Worm (Caenorhabditis elegans) whole organism, late embryonic: Measurements from ENCODE around the gene ZK892.5.
A peak's percentile ranks its signal among the peaks of the same experiment; 100 is the strongest.

Source experiments
- C38D4.7 ChIP-seq: fragments of 200-800 bp; sonication (Bioruptor generic); optimal IDR thresholded peaks from 2 replicates; lab custom pipeline; 2018; ENCODE audit warnings: mild to moderate bottlenecking, missing genetic modification characterization, moderate library complexity, missing compliant biosample characterization
- F13H6.1 ChIP-seq: sonication (generic microtip); optimal IDR thresholded peaks from 2 replicates; lab custom pipeline; 2016; ENCODE audit warnings: missing genetic modification characterization, missing compliant biosample characterization
- K02D7.2 ChIP-seq: sonication (generic microtip); optimal IDR thresholded peaks from 2 replicates; lab custom pipeline; 2017; ENCODE audit warnings: mild to moderate bottlenecking, missing genetic modification characterization, missing compliant biosample characterization
- T23F11.4 ChIP-seq: fragments of 200-800 bp; sonication (Bioruptor generic); optimal IDR thresholded peaks from 2 replicates; lab custom pipeline; 2018; ENCODE audit warnings: mild to moderate bottlenecking, missing genetic modification characterization, missing compliant biosample characterization
- ahr-1 ChIP-seq: sonication (generic microtip); optimal IDR thresholded peaks from 2 replicates; lab custom pipeline; 2016; ENCODE audit warnings: missing genetic modification characterization, missing compliant biosample characterization
- ama-1 ChIP-seq: fragments of 150-350 bp; optimal IDR thresholded peaks from 2 replicates; lab custom pipeline; 2014
- ceh-14 ChIP-seq: sonication (generic microtip); optimal IDR thresholded peaks from 2 replicates; lab custom pipeline; 2016; ENCODE audit warnings: missing genotype, missing genetic modification characterization, missing compliant biosample characterization
- ceh-18 ChIP-seq: sonication (generic microtip); optimal IDR thresholded peaks from 2 replicates; lab custom pipeline; 2016; ENCODE audit warnings: missing genetic modification characterization, missing compliant biosample characterization
- ceh-19 ChIP-seq: fragments of 200-800 bp; sonication (Bioruptor generic); optimal IDR thresholded peaks from 2 replicates; lab custom pipeline; 2018; ENCODE audit warnings: mild to moderate bottlenecking, missing genetic modification characterization, missing compliant biosample characterization
- ceh-24 ChIP-seq: sonication (generic microtip); optimal IDR thresholded peaks from 2 replicates; lab custom pipeline; 2016; ENCODE audit warnings: mild to moderate bottlenecking, missing genetic modification characterization, missing compliant biosample characterization
- ceh-30 ChIP-seq: fragments of 150-350 bp; optimal IDR thresholded peaks from 2 replicates; lab custom pipeline; 2014; ENCODE audit warnings: missing biosample characterization, missing genetic modification characterization
- ceh-34 ChIP-seq: sonication (generic microtip); optimal IDR thresholded peaks from 2 replicates; lab custom pipeline; 2016; ENCODE audit warnings: mild to moderate bottlenecking, missing genetic modification characterization, missing compliant biosample characterization
- ceh-45 ChIP-seq: fragments of 200-800 bp; sonication (Bioruptor generic); IDR thresholded peaks from 2 replicates; pipeline ENCODE4 v1.3.6; 2022; ENCODE audit warnings: missing genetic modification reagents, missing genetic modification characterization, missing compliant biosample characterization
- ceh-48 ChIP-seq: sonication (generic microtip); optimal IDR thresholded peaks from 2 replicates; lab custom pipeline; 2016; ENCODE audit warnings: missing genetic modification characterization, inconsistent platforms, missing compliant biosample characterization
- ceh-6 ChIP-seq: fragments of 200-800 bp; sonication (Bioruptor generic); optimal IDR thresholded peaks from 2 replicates; lab custom pipeline; 2018; ENCODE audit warnings: mild to moderate bottlenecking, missing genetic modification characterization, missing compliant biosample characterization
- ceh-9 ChIP-seq: sonication (generic microtip); optimal IDR thresholded peaks from 2 replicates; lab custom pipeline; 2016; ENCODE audit warnings: mild to moderate bottlenecking, missing genetic modification characterization, inconsistent platforms, missing compliant biosample characterization
- dve-1 ChIP-seq: sonication (generic microtip); optimal IDR thresholded peaks from 2 replicates; lab custom pipeline; 2017; ENCODE audit warnings: antibody characterized with exemption, mild to moderate bottlenecking, missing genetic modification characterization, missing compliant biosample characterization
- ets-4 ChIP-seq: sonication (generic microtip); optimal IDR thresholded peaks from 2 replicates; lab custom pipeline; 2016; ENCODE audit warnings: missing genetic modification characterization, missing compliant biosample characterization
- fax-1 ChIP-seq: sonication (generic microtip); optimal IDR thresholded peaks from 2 replicates; lab custom pipeline; 2016; ENCODE audit warnings: missing genotype, missing genetic modification characterization, missing compliant biosample characterization
- fkh-10 ChIP-seq: fragments of 150-350 bp; optimal IDR thresholded peaks from 2 replicates; lab custom pipeline; 2014; ENCODE audit warnings: missing biosample characterization, missing genetic modification reagents, missing genetic modification characterization
- fkh-6 ChIP-seq: sonication (generic microtip); optimal IDR thresholded peaks from 2 replicates; lab custom pipeline; 2016; ENCODE audit warnings: missing genetic modification characterization, missing compliant biosample characterization
- hlh-13 ChIP-seq: fragments of 200-800 bp; sonication (Bioruptor generic); optimal IDR thresholded peaks from 2 replicates; lab custom pipeline; 2018; ENCODE audit warnings: mild to moderate bottlenecking, missing genetic modification characterization, missing compliant biosample characterization
- hlh-30 ChIP-seq: sonication (generic microtip); optimal IDR thresholded peaks from 2 replicates; lab custom pipeline; 2017; ENCODE audit warnings: antibody characterized with exemption, missing genetic modification characterization, missing compliant biosample characterization; ENCODE audit not compliant: insufficient read depth
- lin-11 ChIP-seq: fragments of 200-800 bp; sonication (Bioruptor generic); optimal IDR thresholded peaks from 2 replicates; lab custom pipeline; 2018; ENCODE audit warnings: mild to moderate bottlenecking, missing genetic modification characterization, missing compliant biosample characterization
- madf-2 ChIP-seq: sonication (generic microtip); optimal IDR thresholded peaks from 2 replicates; lab custom pipeline; 2017; ENCODE audit warnings: missing genetic modification characterization, missing compliant biosample characterization
- mec-3 ChIP-seq: sonication (generic microtip); optimal IDR thresholded peaks from 2 replicates; lab custom pipeline; 2016; ENCODE audit warnings: borderline replicate concordance, missing genetic modification characterization, missing compliant biosample characterization
- nfya-1 ChIP-seq: sonication (generic microtip); optimal IDR thresholded peaks from 2 replicates; lab custom pipeline; 2017; ENCODE audit warnings: missing genetic modification characterization, mild to moderate bottlenecking, missing compliant biosample characterization, antibody characterized with exemption, moderate library complexity
- nhr-232 ChIP-seq: sonication (generic microtip); optimal IDR thresholded peaks from 2 replicates; lab custom pipeline; 2016; ENCODE audit warnings: missing genetic modification characterization, missing compliant biosample characterization
- pag-3 ChIP-seq: sonication (generic microtip); optimal IDR thresholded peaks from 2 replicates; lab custom pipeline; 2016; ENCODE audit warnings: missing compliant biosample characterization, missing genetic modification characterization, borderline replicate concordance
- pha-4 ChIP-seq: fragments of 150-350 bp; optimal IDR thresholded peaks from 2 replicates; lab custom pipeline; 2018; ENCODE audit warnings: missing biosample characterization, missing genetic modification reagents, missing genetic modification characterization
- pros-1 ChIP-seq: fragments of 150-350 bp; optimal IDR thresholded peaks from 2 replicates; lab custom pipeline; 2014; ENCODE audit warnings: missing biosample characterization, missing genetic modification reagents, missing genetic modification characterization
- rnt-1 ChIP-seq: sonication (generic microtip); optimal IDR thresholded peaks from 2 replicates; lab custom pipeline; 2016; ENCODE audit warnings: missing genetic modification characterization, missing compliant biosample characterization
- sox-2 ChIP-seq: fragments of 200-800 bp; sonication (Bioruptor generic); IDR thresholded peaks from 2 replicates; pipeline ENCODE4 v1.3.6; 2022; ENCODE audit warnings: missing genetic modification reagents, missing genetic modification characterization, missing compliant biosample characterization
- syd-9 ChIP-seq: sonication (generic microtip); optimal IDR thresholded peaks from 2 replicates; lab custom pipeline; 2016; ENCODE audit warnings: mild to moderate bottlenecking, missing genetic modification characterization, moderate library complexity, missing compliant biosample characterization
- unc-42 ChIP-seq: sonication (generic microtip); optimal IDR thresholded peaks from 2 replicates; lab custom pipeline; 2016; ENCODE audit warnings: missing genotype, missing genetic modification characterization, missing compliant biosample characterization
- unc-55 ChIP-seq: sonication (generic microtip); optimal IDR thresholded peaks from 2 replicates; lab custom pipeline; 2017; ENCODE audit warnings: missing biosample characterization, missing genetic modification reagents, missing genetic modification characterization
- unc-86 ChIP-seq: sonication (generic microtip); optimal IDR thresholded peaks from 2 replicates; lab custom pipeline; 2016; ENCODE audit warnings: missing genetic modification characterization, missing compliant biosample characterization
- ztf-16 ChIP-seq: sonication (generic microtip); optimal IDR thresholded peaks from 2 replicates; lab custom pipeline; 2017; ENCODE audit warnings: missing genetic modification characterization, missing compliant biosample characterization

The ZK892.5 gene

ce11 chrII:10021749-10022148 lies 13.7 kb downstream of the ZK892.5 start:
- TF ChIP-seq ceh-30 (tag; lab: Kevin White, UChicago) (no peak), F13H6.1 (tag; lab: Kevin White, UChicago) (no peak), unc-42 (tag; lab: Kevin White, UChicago) (peak; percentile 91), dve-1 (no peak)

DNA sequence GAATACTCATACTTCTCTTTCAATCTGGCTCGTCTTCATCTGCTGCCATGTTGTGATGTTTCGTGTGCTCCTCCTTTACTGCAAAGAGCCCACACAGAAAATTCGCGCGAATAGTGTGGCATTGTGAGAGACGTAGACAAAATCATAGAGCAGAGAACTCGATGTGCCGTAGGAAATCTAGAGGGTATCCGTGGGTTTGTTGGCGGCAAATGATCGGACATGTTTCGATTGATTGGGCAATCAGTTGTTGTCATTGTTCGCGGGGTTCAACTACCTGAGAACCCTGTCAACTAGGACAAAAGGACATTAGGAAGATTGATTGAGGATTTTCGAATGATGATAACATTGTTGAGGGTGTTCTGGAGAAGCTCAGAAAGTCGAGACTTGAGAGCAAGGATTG lies 17.0 kb downstream of the ZK892.5 start:
- TF ChIP-seq unc-86 (tag; lab: Kevin White, UChicago) (no peak), rnt-1 (tag; lab: Kevin White, UChicago) (peak; percentile 35), ama-1 (lab: Kevin White, UChicago) (no peak), unc-55 (peak; percentile 93), ceh-6 (GFP tag; lab: Kevin White, UChicago) (no peak)
- TF ChIP-seq, all 69 proteins: peak for 2

ce11 chrII:10028195-10028594 lies 20.2 kb downstream of the ZK892.5 start, which contains the start of gene F52H3.6:
TSS of gene F52H3.6 (minus strand) at chrII:10028422.
- TF ChIP-seq pha-4 (tag; lab: Kevin White, UChicago) (no peak), sox-2 (no peak), fax-1 (no peak), K02D7.2 (tag; lab: Kevin White, UChicago) (no peak), hlh-30 (tag; lab: Kevin White, UChicago) (no peak), ceh-9 (tag; lab: Kevin White, UChicago) (no peak), T23F11.4 (GFP tag; lab: Kevin White, UChicago) (no peak), ahr-1 (tag; lab: Kevin White, UChicago) (no peak)

ce11 chrII:10029044-10029443 lies 21.0 kb downstream of the ZK892.5 start:
- no peak for TF ChIP-seq pros-1 (tag; lab: Kevin White, UChicago)
- no peak for TF ChIP-seq fkh-10 (GFP tag; lab: Kevin White, UChicago)
- no peak for TF ChIP-seq nfya-1 (tag; lab: Kevin White, UChicago)
- TF ChIP-seq fax-1 = no peak
- no peak for TF ChIP-seq ceh-48
- TF ChIP-seq ceh-19 = no peak
- no peak for TF ChIP-seq ceh-34 (tag; lab: Kevin White, UChicago)
- no peak for TF ChIP-seq rnt-1 (tag; lab: Kevin White, UChicago)
- no peak for TF ChIP-seq ceh-14
- TF ChIP-seq madf-2 (tag; lab: Kevin White, UChicago) = no peak
- no peak for TF ChIP-seq fkh-6 (tag; lab: Kevin White, UChicago)
- TF ChIP-seq mec-3 (tag; lab: Kevin White, UChicago) = no peak
- TF ChIP-seq unc-42 (tag; lab: Kevin White, UChicago) = no peak
- TF ChIP-seq ceh-24 (tag; lab: Kevin White, UChicago) = no peak
- TF ChIP-seq ceh-45 (GFP tag; lab: Robert Waterston, UW) = no peak
- TF ChIP-seq ahr-1 (tag; lab: Kevin White, UChicago) = no peak
- TF ChIP-seq F13H6.1 (tag; lab: Kevin White, UChicago) = no peak
- no peak for TF ChIP-seq ets-4 (tag; lab: Kevin White, UChicago)
- TF ChIP-seq ceh-18 (tag; lab: Kevin White, UChicago) = no peak
- TF ChIP-seq C38D4.7 (GFP tag; lab: Kevin White, UChicago) = no peak
- TF ChIP-seq, all 69 proteins: peak for 0

DNA sequence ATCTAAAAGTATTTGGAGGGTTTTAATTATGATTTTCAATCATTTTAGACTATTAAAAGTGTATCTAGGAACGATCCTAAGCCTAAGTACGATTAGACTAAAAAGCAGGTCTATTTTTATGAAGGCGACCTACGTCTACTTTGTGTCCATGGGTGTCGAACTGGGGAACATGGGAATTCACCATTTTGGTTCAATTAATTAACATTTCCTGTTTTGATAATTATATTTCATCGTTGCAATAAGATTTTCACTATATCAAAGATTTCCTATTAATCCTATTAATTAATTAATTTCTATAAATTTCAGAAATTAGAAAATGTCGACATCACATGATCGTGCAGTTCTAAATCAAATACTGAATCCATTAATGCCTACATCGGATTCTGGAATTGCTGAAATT lies 21.9 kb downstream of the ZK892.5 start, which contains the start of gene ttc-36:
ttc-36 (plus strand) TSS at position 301 of the 400 bp plus-strand sequence.
- TF ChIP-seq lin-11 (no peak), hlh-13 (GFP tag; lab: Kevin White, UChicago) (no peak), ceh-14 (no peak), unc-42 (tag; lab: Kevin White, UChicago) (no peak), syd-9 (tag; lab: Kevin White, UChicago) (no peak), nhr-232 (no peak), C38D4.7 (GFP tag; lab: Kevin White, UChicago) (no peak), ahr-1 (tag; lab: Kevin White, UChicago) (no peak), hlh-30 (tag; lab: Kevin White, UChicago) (no peak), sox-2 (no peak), ceh-48 (no peak), ceh-45 (GFP tag; lab: Robert Waterston, UW) (no peak), T23F11.4 (GFP tag; lab: Kevin White, UChicago) (no peak), ztf-16 (tag; lab: Kevin White, UChicago) (no peak), pag-3 (no peak), ceh-6 (GFP tag; lab: Kevin White, UChicago) (no peak)
